Worm (Caenorhabditis elegans): ENCODE data around the gene Y39C12A.9.

The Y39C12A.9 gene

DNA sequence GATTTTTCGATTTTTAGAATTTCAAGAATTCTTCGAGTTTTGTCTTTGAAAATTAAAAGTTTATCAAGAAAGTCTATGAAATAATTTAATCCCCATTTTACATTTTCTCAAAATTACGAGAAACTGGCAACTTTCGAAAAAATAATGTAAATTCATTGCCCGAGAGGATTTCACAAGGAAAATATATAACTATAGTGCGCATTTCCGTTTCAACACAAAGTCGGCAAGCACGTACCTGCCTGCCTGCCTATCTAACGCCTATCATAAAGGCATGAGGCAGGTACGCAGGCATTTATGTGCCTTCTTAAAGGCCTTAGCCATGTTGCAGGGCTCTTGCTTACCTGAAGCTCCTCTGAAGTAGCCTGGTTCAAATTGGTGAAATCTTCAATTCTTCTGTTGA lies 46.2 kb downstream of the Y39C12A.9 start:
- TF ChIP-seq ceh-34 (tag; optimal IDR thresholded peaks at IDR 0.05) (no peak), elt-2 (tag; optimal IDR thresholded peaks at IDR 0.05) (no peak), ceh-31 (tag; optimal IDR thresholded peaks at IDR 0.05) (no peak), che-1 (tag; optimal IDR thresholded peaks at IDR 0.05) (no peak), nhr-232 (tag; optimal IDR thresholded peaks at IDR 0.05) (no peak)

DNA sequence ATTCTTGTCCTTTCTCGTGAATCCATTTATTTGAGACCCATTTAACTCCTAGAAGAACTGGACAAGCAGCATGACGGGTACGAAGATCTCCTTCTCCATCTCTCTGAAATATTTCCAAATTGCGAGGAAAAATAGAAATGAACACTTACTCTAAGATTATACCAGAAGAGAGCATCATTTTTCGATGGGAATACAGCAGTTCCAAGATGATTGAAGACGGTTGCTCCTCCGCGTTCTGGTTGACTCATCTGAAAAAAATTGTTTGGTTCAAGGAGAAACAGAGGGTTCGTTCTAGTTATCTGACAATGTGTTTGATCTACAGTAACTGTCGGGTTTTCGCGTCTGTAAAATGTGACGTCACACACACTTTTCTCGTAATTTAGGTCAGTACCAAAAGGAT lies 47.7 kb downstream of the Y39C12A.9 start:
- no peak for TF ChIP-seq gmeb-2 (tag; optimal IDR thresholded peaks at IDR 0.05)
- no peak for TF ChIP-seq eyg-1 (tag; optimal IDR thresholded peaks at IDR 0.05)
- no peak for TF ChIP-seq pros-1 (tag; optimal IDR thresholded peaks at IDR 0.05)
- TF ChIP-seq fax-1 (tag; optimal IDR thresholded peaks at IDR 0.05), result no peak
- TF ChIP-seq fkh-6 (tag; optimal IDR thresholded peaks at IDR 0.05), result no peak
- TF ChIP-seq ceh-9 (tag; optimal IDR thresholded peaks at IDR 0.05), result no peak
- TF ChIP-seq nfya-1 (tag; optimal IDR thresholded peaks at IDR 0.05), result no peak
- TF ChIP-seq ceh-2 (tag; optimal IDR thresholded peaks at IDR 0.05), result no peak
- TF ChIP-seq ets-4 (tag; optimal IDR thresholded peaks at IDR 0.05), result no peak
- no peak for TF ChIP-seq pha-4 (tag; optimal IDR thresholded peaks at IDR 0.05)
- no peak for TF ChIP-seq unc-42 (tag; optimal IDR thresholded peaks at IDR 0.05)
- TF ChIP-seq ceh-31 (tag; optimal IDR thresholded peaks at IDR 0.05), result no peak
- no peak for TF ChIP-seq ama-1 (optimal IDR thresholded peaks at IDR 0.05)
- TF ChIP-seq mec-3 (tag; optimal IDR thresholded peaks at IDR 0.05; ENCODE audit: borderline replicate concordance), result no peak
- no peak for TF ChIP-seq sox-4 (tag; optimal IDR thresholded peaks at IDR 0.05)
- TF ChIP-seq pax-1 (tag; optimal IDR thresholded peaks at IDR 0.05), result no peak
- TF ChIP-seq hlh-13 (GFP tag; optimal IDR thresholded peaks at IDR 0.05), result no peak
- TF ChIP-seq elt-4 (tag; optimal IDR thresholded peaks at IDR 0.05), result no peak

DNA sequence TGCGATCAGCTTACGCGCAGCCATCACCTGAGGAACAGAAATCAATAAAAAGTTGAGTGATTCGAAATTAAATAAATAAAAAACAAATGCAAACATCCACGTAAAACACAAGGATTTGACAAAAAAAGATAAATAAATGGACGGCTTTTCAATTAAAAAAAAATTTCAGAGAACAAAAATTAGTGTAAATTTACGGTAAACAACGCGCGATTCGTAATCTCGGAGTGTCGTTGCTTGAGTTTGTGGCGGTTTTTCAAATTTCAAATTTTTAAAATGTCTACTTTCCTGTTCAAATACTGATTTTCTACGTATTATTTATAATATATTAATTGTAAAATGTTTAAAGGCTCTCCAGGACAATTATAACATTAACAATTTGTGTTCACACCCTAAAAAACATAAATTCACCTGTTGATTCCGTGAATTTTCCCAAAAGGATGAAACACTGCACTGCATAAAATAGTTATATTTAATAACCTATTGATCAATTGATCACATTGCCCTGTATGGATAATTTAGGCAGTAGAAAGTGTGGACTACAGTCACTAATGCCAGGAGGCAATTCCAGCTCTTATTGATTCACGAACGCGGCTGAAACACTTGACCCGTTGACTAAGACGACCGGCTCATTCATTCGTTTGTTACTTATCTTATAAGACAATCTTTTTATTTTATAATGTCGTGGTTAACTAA lies 49.9 kb downstream of the Y39C12A.9 start, which contains the start of the genes marb-1 and F35G2.3:
Gene marb-1, minus strand, starts transcription at position 27 of the 693 bp plus-strand sequence.
Gene F35G2.3, plus strand, starts transcription at position 643 of the 693 bp plus-strand sequence.
- TF ChIP-seq tbx-2 (tag; optimal IDR thresholded peaks at IDR 0.05) (no peak), sox-4 (tag; optimal IDR thresholded peaks at IDR 0.05) (no peak), pqm-1 (tag; optimal IDR thresholded peaks at IDR 0.05) (no peak), K02D7.2 (tag; optimal IDR thresholded peaks at IDR 0.05) (no peak), fkh-6 (tag; optimal IDR thresholded peaks at IDR 0.05) (no peak), pha-2 (tag; optimal IDR thresholded peaks at IDR 0.05) (no peak), hlh-6 (tag; optimal IDR thresholded peaks at IDR 0.05) (no peak), ztf-16 (tag; optimal IDR thresholded peaks at IDR 0.05) (no peak), npax-4 (tag; optimal IDR thresholded peaks at IDR 0.05) (no peak), pat-9 (tag; optimal IDR thresholded peaks at IDR 0.05) (no peak), syd-9 (tag; optimal IDR thresholded peaks at IDR 0.05) (no peak), Y22D7AL.16 (tag; optimal IDR thresholded peaks at IDR 0.05) (no peak), ceh-45 (GFP tag; IDR thresholded peaks at IDR 0.05) (no peak), ceh-31 (tag; optimal IDR thresholded peaks at IDR 0.05) (no peak), ceh-14 (tag; optimal IDR thresholded peaks at IDR 0.05) (no peak), ceh-34 (tag; optimal IDR thresholded peaks at IDR 0.05) (no peak)

DNA sequence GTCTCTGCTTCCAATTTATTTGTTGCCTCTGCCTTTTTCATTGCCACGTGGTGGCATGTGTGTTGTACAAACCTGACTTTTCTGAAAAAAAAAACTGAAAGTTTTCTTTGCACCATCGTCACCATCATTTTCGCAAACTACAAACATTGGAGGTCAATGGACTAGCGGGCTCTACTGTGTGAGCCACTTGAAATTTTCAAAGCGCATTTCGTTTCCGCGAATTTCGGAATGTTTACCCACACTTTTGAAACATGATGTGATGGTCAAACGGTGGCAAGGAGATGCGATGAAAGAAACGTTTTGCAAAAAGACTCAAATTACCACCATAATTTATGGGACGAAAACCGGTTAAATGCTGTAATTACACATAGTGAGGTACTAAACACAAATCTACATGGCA lies 51.1 kb downstream of the Y39C12A.9 start:
- no peak for TF ChIP-seq ttx-3 (tag; optimal IDR thresholded peaks at IDR 0.05)
- no peak for TF ChIP-seq lim-6 (tag; optimal IDR thresholded peaks at IDR 0.05)
- no peak for TF ChIP-seq unc-55 (GFP tag; optimal IDR thresholded peaks at IDR 0.05)
- TF ChIP-seq che-1 (tag; optimal IDR thresholded peaks at IDR 0.05), result no peak
- no peak for TF ChIP-seq ceh-2 (tag; optimal IDR thresholded peaks at IDR 0.05)
- TF ChIP-seq lin-11 (tag; optimal IDR thresholded peaks at IDR 0.05), result no peak
- TF ChIP-seq nhr-11 (tag; optimal IDR thresholded peaks at IDR 0.05), result no peak
- TF ChIP-seq nfya-1 (tag; optimal IDR thresholded peaks at IDR 0.05), result no peak
- no peak for TF ChIP-seq fax-1 (tag; optimal IDR thresholded peaks at IDR 0.05)
- TF ChIP-seq ahr-1 (tag; optimal IDR thresholded peaks at IDR 0.05), result no peak
- no peak for TF ChIP-seq pat-9 (tag; optimal IDR thresholded peaks at IDR 0.05)
- TF ChIP-seq tbx-7 (tag; optimal IDR thresholded peaks at IDR 0.05), result no peak
- TF ChIP-seq K09A11.1 (tag; optimal IDR thresholded peaks at IDR 0.05; ENCODE audit: insufficient read depth), result no peak
- no peak for TF ChIP-seq rnt-1 (tag; optimal IDR thresholded peaks at IDR 0.05)
- TF ChIP-seq ceh-48 (tag; optimal IDR thresholded peaks at IDR 0.05), result no peak
- TF ChIP-seq K02D7.2 (tag; optimal IDR thresholded peaks at IDR 0.05), result no peak
- no peak for TF ChIP-seq fkh-10 (GFP tag; optimal IDR thresholded peaks at IDR 0.05)
- no peak for TF ChIP-seq pha-4 (tag; optimal IDR thresholded peaks at IDR 0.05)
- no peak for TF ChIP-seq ceh-45 (GFP tag; IDR thresholded peaks at IDR 0.05)
- TF ChIP-seq unc-3 (GFP tag; conservative IDR thresholded peaks at IDR 0.05), result no peak
- no peak for TF ChIP-seq unc-3 (tag; optimal IDR thresholded peaks at IDR 0.05)
